Worm (Caenorhabditis elegans): ENCODE data around the gene wht-7.

DNA sequence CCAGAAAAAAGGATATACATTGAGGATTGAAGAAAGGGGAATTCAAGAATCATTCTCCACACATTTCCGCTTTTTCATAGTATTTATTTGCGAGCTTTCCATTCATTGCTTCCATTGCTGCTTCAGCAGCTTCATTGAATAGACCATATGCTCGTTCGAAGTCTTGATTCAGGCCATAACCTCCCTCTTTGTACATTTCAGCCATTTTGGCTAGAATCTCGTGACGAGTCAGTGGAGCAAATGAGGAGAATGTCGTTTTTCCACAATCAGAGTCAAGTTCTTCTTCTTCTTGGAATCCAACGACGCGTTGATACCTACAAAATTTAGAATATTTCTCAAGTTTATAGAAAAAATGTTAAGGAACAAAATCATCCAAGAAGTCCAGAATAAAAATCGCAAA, 15.8 kb upstream of the wht-7 start:
- no peak for TF ChIP-seq dao-5 (tag; optimal IDR thresholded peaks at IDR 0.05)
- TF ChIP-seq him-1 (tag; optimal IDR thresholded peaks at IDR 0.05) = no peak

Measured in whole organism, L4/young adult.